Worm (Caenorhabditis elegans) whole organism, L1 larva: ENCODE measurements around the gene F14D2.11.

Experiments used
- C04F5.9 ChIP-seq: sonication (generic microtip); optimal IDR thresholded peaks from 2 replicates; lab custom pipeline; 2016; ENCODE audit warnings: missing genetic modification characterization, missing compliant biosample characterization
- C34B4.2 ChIP-seq: sonication (generic microtip); optimal IDR thresholded peaks from 2 replicates; lab custom pipeline; 2017; ENCODE audit warnings: mild to moderate bottlenecking, missing genetic modification characterization, missing compliant biosample characterization
- Y116A8C.19 ChIP-seq: sonication (generic microtip); optimal IDR thresholded peaks from 2 replicates; lab custom pipeline; 2016; ENCODE audit warnings: missing compliant biosample characterization, missing genetic modification characterization, borderline replicate concordance
- aly-2 ChIP-seq: fragments of 150-350 bp; optimal IDR thresholded peaks from 2 replicates; lab custom pipeline; 2014; ENCODE audit warnings: missing biosample characterization, missing genetic modification characterization
- ceh-82 ChIP-seq, 3 experiments: fragments of 150-350 bp in 1 of 3; sonication (generic microtip) in 2 of 3; optimal IDR thresholded peaks; 2 replicates each; lab custom pipeline; 2014 to 2017; ENCODE audit warnings: missing biosample characterization in 3 of 3, missing genetic modification characterization in 3 of 3
- ceh-88 ChIP-seq: fragments of 200-800 bp; sonication (Bioruptor generic); IDR thresholded peaks from 2 replicates; pipeline ENCODE4 v1.3.6; 2022; ENCODE audit warnings: missing genetic modification characterization, missing compliant biosample characterization
- ceh-90 ChIP-seq: sonication (generic microtip); optimal IDR thresholded peaks from 2 replicates; lab custom pipeline; 2016; ENCODE audit warnings: missing genetic modification characterization, missing compliant biosample characterization
- dsc-1 ChIP-seq: sonication (generic microtip); optimal IDR thresholded peaks from 2 replicates; lab custom pipeline; 2016; ENCODE audit warnings: mild to moderate bottlenecking, missing genetic modification characterization, missing compliant biosample characterization
- elt-3 ChIP-seq, 6 experiments: fragments of 150-350 bp in 1 of 6; sonication (generic microtip); optimal IDR thresholded peaks; 2 replicates each; lab custom pipeline; 2017 to 2018; ENCODE audit warnings: missing biosample characterization in 6 of 6, missing genetic modification characterization in 6 of 6, inconsistent platforms in 1 of 6
- ets-5 ChIP-seq: fragments of 200-800 bp; sonication (Bioruptor generic); IDR thresholded peaks from 2 replicates; pipeline ENCODE4 v1.3.6; 2022; ENCODE audit warnings: missing genetic modification characterization, missing compliant biosample characterization
- fkh-10 ChIP-seq: sonication (generic microtip); optimal IDR thresholded peaks from 2 replicates; lab custom pipeline; 2017; ENCODE audit warnings: missing biosample characterization, missing genetic modification reagents, missing genetic modification characterization
- fkh-4 ChIP-seq: sonication (generic microtip); optimal IDR thresholded peaks from 2 replicates; lab custom pipeline; 2016; ENCODE audit warnings: missing compliant biosample characterization, missing genetic modification characterization, borderline replicate concordance
- fkh-8 ChIP-seq: sonication (generic microtip); optimal IDR thresholded peaks from 2 replicates; lab custom pipeline; 2016; ENCODE audit warnings: mild to moderate bottlenecking, missing genetic modification characterization, missing compliant biosample characterization
- hlh-17 ChIP-seq: fragments of 200-800 bp; sonication (Bioruptor generic); optimal IDR thresholded peaks from 2 replicates; lab custom pipeline; 2018; ENCODE audit warnings: missing genetic modification characterization, mild to moderate bottlenecking, missing compliant biosample characterization, moderate library complexity, borderline replicate concordance
- hpl-2 ChIP-seq: fragments of 150-350 bp; optimal IDR thresholded peaks from 2 replicates; lab custom pipeline; 2014; ENCODE audit warnings: missing biosample characterization, missing genetic modification reagents, missing genetic modification characterization
- irx-1 ChIP-seq: sonication (generic microtip); optimal IDR thresholded peaks from 2 replicates; lab custom pipeline; 2016; ENCODE audit warnings: missing genetic modification characterization, missing compliant biosample characterization
- isw-1 ChIP-seq: fragments of 200-800 bp; sonication (Bioruptor generic); IDR thresholded peaks from 2 replicates; pipeline ENCODE4 v1.3.6; 2022; ENCODE audit warnings: missing genetic modification characterization, missing compliant biosample characterization
- jun-1 ChIP-seq: fragments of 150-350 bp; optimal IDR thresholded peaks from 2 replicates; lab custom pipeline; 2014; ENCODE audit warnings: missing biosample characterization, missing genetic modification reagents, missing genetic modification characterization
- lin-15B ChIP-seq: fragments of 150-350 bp; sonication (generic microtip); optimal IDR thresholded peaks from 3 replicates; lab custom pipeline; 2014; ENCODE audit warnings: missing biosample characterization, missing genetic modification characterization
- lin-39 ChIP-seq: fragments of 150-350 bp; optimal IDR thresholded peaks from 2 replicates; lab custom pipeline; 2014; ENCODE audit warnings: missing biosample characterization, missing genetic modification reagents, missing genetic modification characterization
- lsy-2 ChIP-seq, 2 experiments: fragments of 150-350 bp; optimal IDR thresholded peaks; 2 replicates each; lab custom pipeline; 2014; ENCODE audit warnings: missing biosample characterization in 2 of 2, missing genetic modification characterization in 2 of 2
- mdl-1 ChIP-seq, 2 experiments: fragments of 150-350 bp; optimal IDR thresholded peaks; 2 replicates each; lab custom pipeline; 2014 to 2017; ENCODE audit warnings: missing biosample characterization in 2 of 2, missing genetic modification characterization in 2 of 2, inconsistent platforms in 1 of 2
- nhr-20 ChIP-seq: sonication (generic microtip); optimal IDR thresholded peaks from 2 replicates; lab custom pipeline; 2016; ENCODE audit warnings: mild to moderate bottlenecking, missing genetic modification characterization, missing compliant biosample characterization
- nhr-47 ChIP-seq: sonication (generic microtip); optimal IDR thresholded peaks from 2 replicates; lab custom pipeline; 2016; ENCODE audit warnings: mild to moderate bottlenecking, missing genetic modification characterization, moderate library complexity, missing compliant biosample characterization
- nhr-76 ChIP-seq: sonication (generic microtip); optimal IDR thresholded peaks from 2 replicates; lab custom pipeline; 2017; ENCODE audit warnings: missing biosample characterization, missing genetic modification characterization
- nhr-84 ChIP-seq: sonication (generic microtip); optimal IDR thresholded peaks from 2 replicates; lab custom pipeline; 2017; ENCODE audit warnings: missing biosample characterization, missing genetic modification characterization
- pag-3 ChIP-seq: sonication (generic microtip); optimal IDR thresholded peaks from 2 replicates; lab custom pipeline; 2017; ENCODE audit warnings: missing genetic modification characterization, mild to moderate bottlenecking, missing compliant biosample characterization, antibody characterized with exemption, borderline replicate concordance; ENCODE audit not compliant: insufficient read depth
- skn-1 ChIP-seq: fragments of 150-350 bp; optimal IDR thresholded peaks from 2 replicates; lab custom pipeline; 2014; ENCODE audit warnings: missing biosample characterization, missing genetic modification characterization
- snu-23 ChIP-seq: sonication (generic microtip); optimal IDR thresholded peaks from 2 replicates; lab custom pipeline; 2016; ENCODE audit warnings: missing genetic modification characterization, missing compliant biosample characterization
- sup-37 ChIP-seq: fragments of 200-800 bp; sonication (Bioruptor generic); optimal IDR thresholded peaks from 2 replicates; lab custom pipeline; 2018; ENCODE audit warnings: mild to moderate bottlenecking, missing genetic modification characterization, missing compliant biosample characterization
- unc-130 ChIP-seq: fragments of 150-350 bp; optimal IDR thresholded peaks from 2 replicates; lab custom pipeline; 2017; ENCODE audit warnings: missing biosample characterization, missing genetic modification characterization, inconsistent platforms
- unc-30 ChIP-seq: sonication (generic microtip); optimal IDR thresholded peaks from 2 replicates; lab custom pipeline; 2017; ENCODE audit warnings: missing biosample characterization, missing genetic modification characterization
- unc-62 ChIP-seq: fragments of 150-350 bp; optimal IDR thresholded peaks from 2 replicates; lab custom pipeline; 2014; ENCODE audit warnings: missing biosample characterization, missing genetic modification reagents, missing genetic modification characterization
- vab-15 ChIP-seq: sonication (generic microtip); optimal IDR thresholded peaks from 2 replicates; lab custom pipeline; 2017; ENCODE audit warnings: missing genotype, mild to moderate bottlenecking, missing genetic modification characterization, missing compliant biosample characterization
- zip-4 ChIP-seq: fragments of 200-800 bp; sonication (Bioruptor generic); optimal IDR thresholded peaks from 2 replicates; lab custom pipeline; 2018; ENCODE audit warnings: mild to moderate bottlenecking, missing genetic modification characterization, moderate library complexity, missing compliant biosample characterization
- ztf-11 ChIP-seq, 2 experiments: sonication (generic microtip); optimal IDR thresholded peaks; 2 replicates each; lab custom pipeline; 2016 to 2017; ENCODE audit warnings: missing genetic modification characterization in 2 of 2, missing biosample characterization in 1 of 2, missing compliant biosample characterization in 1 of 2
- ztf-4 ChIP-seq: fragments of 150-350 bp; optimal IDR thresholded peaks from 2 replicates; lab custom pipeline; 2014; ENCODE audit warnings: missing biosample characterization, missing genetic modification characterization

Gene F14D2.11

DNA sequence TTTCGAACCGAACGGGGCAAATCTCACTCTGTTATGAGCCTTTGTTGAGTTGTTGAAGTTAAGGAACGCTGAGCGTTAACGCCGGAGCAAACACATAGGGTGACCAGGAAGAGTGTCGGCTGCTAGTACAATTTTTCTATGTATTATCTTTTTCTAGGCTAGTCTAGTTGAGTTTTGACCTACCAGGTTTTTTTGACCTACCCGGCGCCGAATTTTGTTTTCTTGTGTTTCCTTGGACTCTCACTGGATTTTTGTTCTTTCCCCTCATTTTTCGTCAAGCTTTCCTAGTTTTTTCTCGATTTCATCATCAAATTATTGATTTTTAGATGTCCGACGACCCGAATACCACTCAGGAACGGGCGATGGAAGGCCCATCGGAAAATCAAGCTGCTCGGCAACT, 39.6 kb upstream of the F14D2.11 start, which contains the start of gene T06D4.1:
T06D4.1 (plus strand) TSS at position 321 of the 400 bp plus-strand sequence.
- no peak for TF ChIP-seq pag-3 (tag; lab: Kevin White, UChicago)
- no peak for TF ChIP-seq hpl-2 (GFP tag; lab: Kevin White, UChicago)
- no peak for TF ChIP-seq dsc-1 (tag; lab: Kevin White, UChicago)
- no peak for TF ChIP-seq mdl-1 (tag; optimal IDR thresholded peaks at IDR 0.05; lab: Kevin White, UChicago)
- TF ChIP-seq unc-30 = no peak
- TF ChIP-seq Y116A8C.19 (tag; lab: Kevin White, UChicago) = no peak
- TF ChIP-seq fkh-4 (tag; lab: Kevin White, UChicago) = no peak
- TF ChIP-seq elt-3 (tag; optimal IDR thresholded peaks at IDR 0.05; lab: Kevin White, UChicago) = no peak

DNA sequence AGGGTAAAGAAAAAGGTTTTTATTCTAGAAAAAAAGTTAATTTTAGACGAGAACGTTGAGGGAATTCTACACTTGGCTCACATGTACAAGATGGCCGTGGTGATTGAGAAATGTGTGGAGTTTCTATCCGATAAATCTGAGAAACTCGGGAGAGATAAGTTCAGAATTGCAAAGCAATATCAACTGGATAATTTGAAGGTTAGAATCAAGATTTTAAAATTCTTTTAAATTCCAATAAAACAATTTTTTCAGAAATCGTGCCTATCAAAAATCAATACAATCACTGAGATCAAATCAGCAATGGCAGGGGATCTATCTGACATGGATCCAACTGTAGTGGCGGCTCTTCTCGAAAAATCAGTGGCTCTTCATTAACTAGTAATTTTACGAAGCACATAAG, 36.4 kb upstream of the F14D2.11 start, which contains the start of gene Y49F6C.2:
Y49F6C.2 (plus strand) TSS at position 301 of the 400 bp plus-strand sequence.
- TF ChIP-seq fkh-10 (GFP tag; lab: Kevin White, UChicago) (no peak), ets-5 (no peak), lin-39 (tag; lab: Kevin White, UChicago) (no peak), sup-37 (GFP tag; lab: Kevin White, UChicago) (no peak), dsc-1 (tag; lab: Kevin White, UChicago) (no peak), skn-1 (tag; lab: Kevin White, UChicago) (no peak), unc-62 (GFP tag; lab: Kevin White, UChicago) (no peak), ceh-82 (tag; optimal IDR thresholded peaks at IDR 0.05; lab: Kevin White, UChicago) (no peak), zip-4 (GFP tag; lab: Kevin White, UChicago) (no peak), irx-1 (tag; lab: Kevin White, UChicago) (no peak), lin-15B (no peak), nhr-84 (no peak), vab-15 (no peak), ceh-88 (no peak), isw-1 (GFP tag; lab: Robert Waterston, UW) (no peak), C34B4.2 (tag; lab: Kevin White, UChicago) (no peak), unc-130 (tag; lab: Kevin White, UChicago) (no peak), hpl-2 (GFP tag; lab: Kevin White, UChicago) (no peak), jun-1 (tag; lab: Kevin White, UChicago) (no peak)

- no peak for TF ChIP-seq nhr-47 (tag; lab: Kevin White, UChicago)
- no peak for TF ChIP-seq lsy-2 (tag; optimal IDR thresholded peaks at IDR 0.05; lab: Kevin White, UChicago)
- no peak for TF ChIP-seq ceh-90 (tag; lab: Kevin White, UChicago)
- TF ChIP-seq ztf-11 (tag; optimal IDR thresholded peaks at IDR 0.05; lab: Kevin White, UChicago) = no peak
- TF ChIP-seq elt-3 (tag; optimal IDR thresholded peaks at IDR 0.05; lab: Kevin White, UChicago) = no peak
Observed at ce11 chrII:3376789-3377188, 34.9 kb upstream of the F14D2.11 start, which contains the start of gene bath-9. Gene bath-9 (plus strand): TSS chrII:3377089.

DNA sequence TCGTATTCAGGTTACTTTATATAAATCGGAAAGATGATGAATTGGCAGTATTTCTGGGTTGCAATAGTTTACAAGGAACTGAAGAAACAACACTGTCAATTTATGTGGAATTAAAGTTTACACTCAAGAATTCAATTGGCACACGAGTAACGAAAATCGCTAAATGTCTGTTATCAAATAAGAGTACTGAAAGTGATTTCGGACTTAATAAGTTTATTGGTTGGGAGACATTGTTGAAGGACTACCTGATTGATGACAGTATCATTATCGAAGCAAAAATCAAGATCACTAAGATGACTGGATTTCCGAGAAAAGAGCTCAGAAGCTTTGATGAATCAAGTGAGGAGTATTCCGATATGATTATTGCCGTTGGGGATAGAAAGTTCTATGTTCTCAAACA, 33.4 kb upstream of the F14D2.11 start:
- TF ChIP-seq ztf-4 (tag; lab: Kevin White, UChicago) (no peak), C04F5.9 (tag; lab: Kevin White, UChicago) (no peak), fkh-8 (tag; lab: Kevin White, UChicago) (no peak), snu-23 (GFP tag; lab: Kevin White, UChicago) (no peak), hlh-17 (GFP tag; lab: Kevin White, UChicago) (no peak), aly-2 (tag; lab: Kevin White, UChicago) (no peak), nhr-20 (tag; lab: Kevin White, UChicago) (no peak), dsc-1 (tag; lab: Kevin White, UChicago) (no peak), nhr-76 (tag; lab: Kevin White, UChicago) (no peak), Y116A8C.19 (tag; lab: Kevin White, UChicago) (no peak), pag-3 (tag; lab: Kevin White, UChicago) (no peak), ceh-82 (tag; optimal IDR thresholded peaks at IDR 0.05; lab: Kevin White, UChicago) (no peak)
